Worm (Caenorhabditis elegans) whole organism, L4 larva: Measurements from ENCODE around the gene T21C9.13.

Experiments used
- F10B5.3 ChIP-seq: sonication (generic microtip); optimal IDR thresholded peaks from 2 replicates; lab custom pipeline; 2016; ENCODE audit warnings: mild to moderate bottlenecking, missing genetic modification characterization, missing compliant biosample characterization
- F49E8.2 ChIP-seq: sonication (generic microtip); optimal IDR thresholded peaks from 2 replicates; lab custom pipeline; 2016; ENCODE audit warnings: missing compliant biosample characterization, mild to moderate bottlenecking, missing genetic modification characterization, borderline replicate concordance
- Y75B8A.6 ChIP-seq: fragments of 200-800 bp; sonication (Bioruptor generic); IDR thresholded peaks from 2 replicates; pipeline ENCODE4 v1.3.6; 2022; ENCODE audit warnings: missing genetic modification reagents, missing genetic modification characterization, missing compliant biosample characterization
- ZK337.2 ChIP-seq: fragments of 200-800 bp; sonication (Bioruptor generic); IDR thresholded peaks from 2 replicates; pipeline ENCODE4 v1.3.6; 2022; ENCODE audit warnings: missing genetic modification reagents, missing genetic modification characterization, missing compliant biosample characterization
- aha-1 ChIP-seq: fragments of 150-350 bp; peaks from one replicate; lab custom pipeline; 2014; ENCODE audit warnings: missing biosample characterization, missing genetic modification characterization
- ceh-44 ChIP-seq: fragments of 200-800 bp; sonication (Bioruptor generic); IDR thresholded peaks from 2 replicates; pipeline ENCODE4 v1.3.6; 2022; ENCODE audit warnings: missing genetic modification reagents, missing genetic modification characterization, missing compliant biosample characterization
- ceh-62 ChIP-seq: sonication (generic microtip); optimal IDR thresholded peaks from 2 replicates; lab custom pipeline; 2017; ENCODE audit warnings: missing biosample characterization, missing genetic modification characterization
- ceh-82 ChIP-seq: sonication (generic microtip); optimal IDR thresholded peaks from 2 replicates; lab custom pipeline; 2017; ENCODE audit warnings: missing biosample characterization, missing genetic modification characterization
- ctbp-1 ChIP-seq: fragments of 200-800 bp; sonication (Bioruptor generic); IDR thresholded peaks from 2 replicates; pipeline ENCODE4 v1.3.6; 2022; ENCODE audit warnings: missing genetic modification reagents, missing genetic modification characterization, missing compliant biosample characterization
- daf-12 ChIP-seq: fragments of 150-350 bp; optimal IDR thresholded peaks from 2 replicates; lab custom pipeline; 2014; ENCODE audit warnings: missing biosample characterization, missing genetic modification reagents, missing genetic modification characterization
- daf-16 ChIP-seq, 3 experiments: sonication (generic microtip); optimal IDR thresholded peaks; 2 replicates each; lab custom pipeline; 2016 to 2017; ENCODE audit warnings: missing genetic modification characterization in 3 of 3, missing genetic modification reagents in 3 of 3, mild to moderate bottlenecking in 2 of 3, missing compliant biosample characterization in 2 of 3, missing biosample characterization in 1 of 3, moderate library complexity in 1 of 3
- dmd-6 ChIP-seq: fragments of 200-800 bp; sonication (Bioruptor generic); IDR thresholded peaks from 2 replicates; pipeline ENCODE4 v1.3.6; 2022; ENCODE audit warnings: missing genetic modification reagents, missing genetic modification characterization, missing compliant biosample characterization
- dmd-9 ChIP-seq: fragments of 200-800 bp; sonication (Bioruptor generic); IDR thresholded peaks from 2 replicates; pipeline ENCODE4 v1.3.6; 2022; ENCODE audit warnings: missing genetic modification reagents, missing genetic modification characterization, missing compliant biosample characterization
- dve-1 ChIP-seq: sonication (generic microtip); optimal IDR thresholded peaks from 2 replicates; lab custom pipeline; 2017; ENCODE audit warnings: antibody characterized with exemption, mild to moderate bottlenecking, missing genetic modification characterization, missing compliant biosample characterization; ENCODE audit not compliant: insufficient read depth
- egl-27 ChIP-seq: sonication (generic microtip); optimal IDR thresholded peaks from 3 replicates; lab custom pipeline; 2017; ENCODE audit warnings: missing biosample characterization, missing genetic modification reagents, missing genetic modification characterization
- hlh-11 ChIP-seq: fragments of 200-800 bp; sonication (Bioruptor generic); optimal IDR thresholded peaks from 2 replicates; lab custom pipeline; 2018; ENCODE audit warnings: mild to moderate bottlenecking, missing genetic modification characterization, missing compliant biosample characterization
- hlh-30 ChIP-seq: sonication (generic microtip); optimal IDR thresholded peaks from 2 replicates; lab custom pipeline; 2017; ENCODE audit warnings: antibody characterized with exemption, mild to moderate bottlenecking, missing genetic modification characterization, missing compliant biosample characterization; ENCODE audit not compliant: insufficient read depth
- jun-1 ChIP-seq: fragments of 150-350 bp; optimal IDR thresholded peaks from 2 replicates; lab custom pipeline; 2014; ENCODE audit warnings: missing biosample characterization, missing genetic modification reagents, missing genetic modification characterization
- lim-7 ChIP-seq: fragments of 200-800 bp; sonication (Bioruptor generic); IDR thresholded peaks from 2 replicates; pipeline ENCODE4 v1.3.6; 2022; ENCODE audit warnings: missing genetic modification characterization, missing compliant biosample characterization
- lin-1 ChIP-seq: fragments of 200-800 bp; sonication (Bioruptor generic); IDR thresholded peaks from 2 replicates; pipeline ENCODE4 v1.3.6; 2022; ENCODE audit warnings: missing genetic modification reagents, missing genetic modification characterization, missing compliant biosample characterization
- lin-13 ChIP-seq: fragments of 150-350 bp; optimal IDR thresholded peaks from 2 replicates; lab custom pipeline; 2014; ENCODE audit warnings: missing biosample characterization, missing genetic modification reagents, missing genetic modification characterization
- lin-15B ChIP-seq: fragments of 150-350 bp; sonication (generic microtip); optimal IDR thresholded peaks from 3 replicates; lab custom pipeline; 2014; ENCODE audit warnings: missing biosample characterization, missing genetic modification characterization
- mdl-1 ChIP-seq, 2 experiments: fragments of 150-350 bp in 1 of 2; sonication (generic microtip) in 1 of 2; optimal IDR thresholded peaks; 2 replicates each; lab custom pipeline; 2014 to 2017; ENCODE audit warnings: missing biosample characterization in 2 of 2, missing genetic modification characterization in 2 of 2
- mdt-29 ChIP-seq: fragments of 200-800 bp; sonication (Bioruptor generic); IDR thresholded peaks from 2 replicates; pipeline ENCODE4 v1.3.6; 2022; ENCODE audit warnings: missing genetic modification reagents, missing genetic modification characterization, missing compliant biosample characterization
- mxl-2 ChIP-seq: fragments of 200-800 bp; sonication (Bioruptor generic); conservative IDR thresholded peaks from 2 replicates; pipeline ENCODE4 v1.3.6; 2022; ENCODE audit warnings: missing genetic modification reagents, missing genetic modification characterization, missing compliant biosample characterization
- nhr-10 ChIP-seq: fragments of 150-350 bp; optimal IDR thresholded peaks from 2 replicates; lab custom pipeline; 2014; ENCODE audit warnings: missing biosample characterization, missing genetic modification characterization
- nhr-11 ChIP-seq: fragments of 150-350 bp; optimal IDR thresholded peaks from 2 replicates; lab custom pipeline; 2014; ENCODE audit warnings: missing biosample characterization, missing genetic modification characterization
- nhr-25 ChIP-seq: sonication (generic microtip); optimal IDR thresholded peaks from 2 replicates; lab custom pipeline; 2017; ENCODE audit warnings: missing genetic modification characterization, mild to moderate bottlenecking, missing compliant biosample characterization, antibody characterized with exemption, moderate library complexity, borderline replicate concordance; ENCODE audit not compliant: insufficient read depth
- nhr-28 ChIP-seq: fragments of 150-350 bp; optimal IDR thresholded peaks from 2 replicates; lab custom pipeline; 2014; ENCODE audit warnings: missing biosample characterization, missing genetic modification characterization
- nhr-6 ChIP-seq: fragments of 150-350 bp; optimal IDR thresholded peaks from 2 replicates; lab custom pipeline; 2014; ENCODE audit warnings: missing biosample characterization, missing genetic modification characterization
- nhr-77 ChIP-seq: fragments of 150-350 bp; optimal IDR thresholded peaks from 2 replicates; lab custom pipeline; 2014; ENCODE audit warnings: missing biosample characterization, missing genetic modification characterization
- pha-4 ChIP-seq, 2 experiments: fragments of 150-350 bp in 1 of 2; fragments of 200-800 bp in 1 of 2; sonication (Bioruptor generic) in 1 of 2; IDR thresholded peaks in 1 of 2; optimal IDR thresholded peaks in 1 of 2; 2 replicates each; pipeline versions ENCODE4 v1.3.6 to Lab custom; 2014 to 2022; ENCODE audit warnings: missing genetic modification characterization in 2 of 2, missing genetic modification reagents in 2 of 2, missing biosample characterization in 1 of 2, missing compliant biosample characterization in 1 of 2
- unc-62 ChIP-seq, 3 experiments: fragments of 150-350 bp in 1 of 3; sonication (generic microtip); optimal IDR thresholded peaks in 2 of 3; peaks in 1 of 3; 1 replicate in 1 of 3; 2 replicates in 2 of 3; lab custom pipeline; 2014 to 2017; ENCODE audit warnings: missing biosample characterization in 3 of 3, missing genetic modification characterization in 3 of 3, missing genetic modification reagents in 3 of 3, missing genotype in 1 of 3
- zag-1 ChIP-seq: fragments of 150-350 bp; optimal IDR thresholded peaks from 2 replicates; lab custom pipeline; 2014; ENCODE audit warnings: missing biosample characterization, missing genetic modification characterization
- zip-2 ChIP-seq: fragments of 150-350 bp; optimal IDR thresholded peaks from 2 replicates; lab custom pipeline; 2014; ENCODE audit warnings: missing biosample characterization, missing genetic modification characterization
- ztf-11 ChIP-seq: fragments of 150-350 bp; optimal IDR thresholded peaks from 2 replicates; lab custom pipeline; 2014; ENCODE audit warnings: missing biosample characterization, missing genetic modification characterization

Gene T21C9.13

DNA sequence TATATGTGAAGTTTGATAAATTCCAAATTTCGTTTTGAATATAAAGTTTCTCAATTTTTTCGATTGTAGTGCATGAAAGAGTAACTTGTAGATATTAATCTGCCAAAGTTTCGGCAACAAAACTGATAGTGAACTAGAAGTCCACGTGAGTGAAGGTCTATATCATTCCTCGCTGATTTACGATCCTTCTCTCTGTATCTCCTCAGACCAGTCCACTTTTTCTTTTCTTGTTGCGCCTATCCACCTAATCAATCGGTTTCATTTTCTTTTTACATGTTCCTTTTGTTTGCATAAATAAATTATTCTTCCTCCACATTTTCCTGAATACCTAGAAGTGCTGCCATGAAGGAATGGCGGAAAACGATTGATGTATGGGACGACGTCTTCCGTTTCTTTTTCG is 32.9 kb upstream of the T21C9.13 start:
- TF ChIP-seq zip-2, result no peak
- TF ChIP-seq lin-13 (GFP tag; lab: Kevin White, UChicago), result no peak
- no peak for TF ChIP-seq ceh-82 (tag; lab: Kevin White, UChicago)
- no peak for TF ChIP-seq lin-1
- TF ChIP-seq nhr-28 (tag; lab: Kevin White, UChicago), result peak; percentile 37
- peak; percentile 73 for TF ChIP-seq aha-1
- peak; percentile 9 for TF ChIP-seq hlh-11 (tag; lab: Kevin White, UChicago)
- no peak for TF ChIP-seq Y75B8A.6 (GFP tag; lab: Robert Waterston, UW)
- TF ChIP-seq, all 104 proteins: peak for 3

DNA sequence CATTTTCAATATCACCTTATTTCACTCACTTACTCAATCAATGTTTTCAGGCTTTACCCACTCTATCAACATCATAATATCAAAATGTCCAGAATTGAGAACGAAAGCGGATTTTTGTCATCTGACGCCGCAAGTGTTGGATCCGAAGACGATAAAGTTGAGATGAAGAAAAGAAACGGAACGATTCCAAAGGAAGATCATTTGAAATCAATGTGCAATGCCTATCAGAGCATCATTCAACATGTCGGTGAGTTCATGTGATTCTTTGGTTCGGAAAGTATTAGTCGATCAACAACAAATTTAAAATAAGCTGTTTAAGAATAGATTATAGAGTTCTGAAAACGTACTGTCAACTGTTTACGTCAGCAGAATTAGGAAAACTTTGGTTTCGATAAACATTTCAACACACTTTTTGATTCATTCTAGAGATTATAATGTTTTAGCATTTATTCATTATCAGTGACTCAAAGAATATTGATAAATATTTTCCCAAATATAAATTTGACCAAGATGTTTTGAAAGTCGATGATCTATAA is 32.2 kb upstream of the T21C9.13 start, which contains the start of gene cat-4:
cat-4 (plus strand) TSS at position 51 of the 536 bp plus-strand sequence.
- TF ChIP-seq dve-1 (tag; lab: Kevin White, UChicago) (peak; percentile 8), mdl-1 (tag; optimal IDR thresholded peaks at IDR 0.05; lab: Kevin White, UChicago) (no peak), nhr-6 (tag; lab: Kevin White, UChicago) (no peak), ctbp-1 (no peak), unc-62 (GFP tag; optimal IDR thresholded peaks at IDR 0.05 in 1 of 2; lab: Kevin White, UChicago) (peak in 1 of 2 experiments; percentile 33), unc-62 (tag; optimal IDR thresholded peaks at IDR 0.05; lab: Kevin White, UChicago) (no peak), F49E8.2 (tag; lab: Kevin White, UChicago) (no peak), ztf-11 (tag; lab: Kevin White, UChicago) (no peak), nhr-10 (tag; lab: Kevin White, UChicago) (peak; percentile 3), hlh-11 (tag; lab: Kevin White, UChicago) (peak; percentile 13), zip-2 (no peak), nhr-77 (tag; lab: Kevin White, UChicago) (peak; percentile 8), ceh-44 (GFP tag; lab: Robert Waterston, UW) (no peak), nhr-11 (tag; lab: Kevin White, UChicago) (no peak), dmd-6 (peak; percentile 57), lin-15B (no peak), lim-7 (GFP tag; lab: Robert Waterston, UW) (no peak), ZK337.2 (GFP tag; lab: Robert Waterston, UW) (no peak), pha-4 (GFP tag; IDR thresholded peaks at IDR 0.05; lab: Robert Waterston, UW) (no peak), pha-4 (tag; optimal IDR thresholded peaks at IDR 0.05; lab: Kevin White, UChicago) (no peak), hlh-30 (tag; lab: Kevin White, UChicago) (no peak), ceh-62 (tag; lab: Kevin White, UChicago) (no peak), F10B5.3 (tag; lab: Kevin White, UChicago) (no peak), daf-16 (GFP tag; optimal IDR thresholded peaks at IDR 0.05; lab: Kevin White, UChicago) (no peak), daf-16 (tag; optimal IDR thresholded peaks at IDR 0.05; lab: Kevin White, UChicago) (peak; percentile 80), dmd-9 (GFP tag; lab: Robert Waterston, UW) (no peak), aha-1 (no peak), mxl-2 (GFP tag; lab: Robert Waterston, UW) (no peak), zag-1 (tag; lab: Kevin White, UChicago) (no peak), daf-12 (tag; lab: Kevin White, UChicago) (no peak), mdt-29 (GFP tag; lab: Robert Waterston, UW) (no peak)

DNA sequence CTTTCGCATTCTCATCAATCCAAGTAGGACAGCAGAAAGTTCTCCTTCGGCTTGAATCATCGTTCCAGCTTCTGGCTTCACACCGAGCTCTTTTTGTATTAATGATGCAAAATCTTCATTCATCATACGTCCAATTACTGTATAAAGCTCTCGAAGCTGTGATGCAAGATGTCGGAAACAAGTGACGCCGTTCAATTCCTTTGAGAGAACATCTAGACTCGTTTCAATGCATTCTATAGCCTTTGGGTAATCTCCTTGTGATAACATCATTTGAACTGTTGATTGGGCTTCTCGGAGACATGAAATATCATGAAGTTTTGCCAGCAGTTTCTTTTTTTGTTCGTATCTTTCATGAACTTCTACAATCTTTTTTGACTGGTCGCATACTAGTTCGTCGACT is 28.6 kb upstream of the T21C9.13 start:
- no peak for TF ChIP-seq nhr-25 (tag; lab: Kevin White, UChicago)
- peak in 1 of 2 experiments; percentile 92 for TF ChIP-seq unc-62 (GFP tag; optimal IDR thresholded peaks at IDR 0.05 in 1 of 2; lab: Kevin White, UChicago)
- TF ChIP-seq unc-62 (tag; optimal IDR thresholded peaks at IDR 0.05; lab: Kevin White, UChicago), result no peak
- TF ChIP-seq egl-27 (tag; lab: Kevin White, UChicago), result no peak
- TF ChIP-seq jun-1, result no peak
